Worm (Caenorhabditis elegans): ENCODE measurements around the gene pxmp-4.

- TF ChIP-seq flt-1 (GFP tag; IDR thresholded peaks at IDR 0.05): no peak
- TF ChIP-seq med-1 (GFP tag; optimal IDR thresholded peaks at IDR 0.05; ENCODE audit: insufficient read depth): no peak
- TF ChIP-seq ztf-23 (GFP tag; IDR thresholded peaks at IDR 0.05): no peak
Measured at ce11 chrIV:294737-295136, 42.2 kb downstream of the pxmp-4 start.

All from whole organism, midembryonic.